Fruit fly (Drosophila melanogaster) whole organism, embryonic: ENCODE measurements around the gene CG13833.

Experiments used
- Awh ChIP-seq: fragments of 200-800 bp; sonication (Bioruptor generic); IDR thresholded peaks from 2 replicates; pipeline ENCODE4, ENCODE4 v1.3.6; 2022; ENCODE audit warnings: missing biosample characterization, missing genetic modification characterization
- Bgb ChIP-seq: fragments of 200-800 bp; sonication (Bioruptor generic); IDR thresholded peaks from 2 replicates; pipeline ENCODE4 v1.3.6; 2022; ENCODE audit warnings: missing biosample characterization, missing genetic modification characterization; ENCODE audit not compliant: partially characterized antibody
- CG10209 ChIP-seq: fragments of 200-800 bp; sonication (Bioruptor generic); optimal IDR thresholded peaks from 3 replicates; lab custom pipeline; 2017; ENCODE audit warnings: missing biosample characterization, mild to moderate bottlenecking, missing genetic modification characterization, missing genetic modification reagents
- CG10959 ChIP-seq: fragments of 200-800 bp; sonication (Bioruptor generic); IDR thresholded peaks from 2 replicates; pipeline ENCODE4 v1.3.6; 2022; ENCODE audit warnings: missing biosample characterization, missing genetic modification characterization
- CG11504 ChIP-seq: fragments of 200-800 bp; sonication (Bioruptor generic); optimal IDR thresholded peaks from 3 replicates; lab custom pipeline; 2019; ENCODE audit warnings: missing biosample characterization, mild to moderate bottlenecking, missing genetic modification characterization, moderate library complexity
- CG12299 ChIP-seq: fragments of 200-800 bp; sonication (Bioruptor generic); optimal IDR thresholded peaks from 2 replicates; lab custom pipeline; 2018; ENCODE audit warnings: missing biosample characterization, mild to moderate bottlenecking, missing genetic modification characterization
- CG12769 ChIP-seq: fragments of 200-800 bp; sonication (Bioruptor generic); optimal IDR thresholded peaks from 2 replicates; lab custom pipeline; 2019; ENCODE audit warnings: missing biosample characterization, mild to moderate bottlenecking, missing genetic modification characterization, moderate library complexity
- CG13287 ChIP-seq: fragments of 200-800 bp; sonication (Bioruptor generic); IDR thresholded peaks from 2 replicates; pipeline ENCODE4 v1.3.6; 2022; ENCODE audit warnings: missing biosample characterization, missing genetic modification characterization; ENCODE audit not compliant: partially characterized antibody
- CG14667 ChIP-seq: fragments of 200-800 bp; sonication (Bioruptor generic); IDR thresholded peaks from 2 replicates; pipeline ENCODE4 v1.3.6; 2022; ENCODE audit warnings: missing biosample characterization, missing genetic modification characterization
- CG14860 ChIP-seq: fragments of 200-800 bp; sonication (Bioruptor generic); IDR thresholded peaks from 3 replicates; pipeline ENCODE4 v1.3.6; 2022; ENCODE audit warnings: missing biosample characterization, missing genetic modification characterization; ENCODE audit not compliant: partially characterized antibody
- CG18011 ChIP-seq: fragments of 200-800 bp; sonication (Bioruptor generic); optimal IDR thresholded peaks from 2 replicates; lab custom pipeline; 2017; ENCODE audit warnings: missing biosample characterization, missing genetic modification characterization, mild to moderate bottlenecking, moderate library complexity, missing genotype
- CG2116 ChIP-seq: fragments of 200-800 bp; sonication (Bioruptor generic); optimal IDR thresholded peaks from 3 replicates; lab custom pipeline; 2018; ENCODE audit warnings: missing biosample characterization, mild to moderate bottlenecking, missing genetic modification characterization
- CG2120 ChIP-seq: fragments of 200-800 bp; sonication (Bioruptor generic); optimal IDR thresholded peaks from 3 replicates; lab custom pipeline; 2016; ENCODE audit warnings: missing biosample characterization, missing genetic modification characterization
- CG2199 ChIP-seq: fragments of 200-800 bp; sonication (Bioruptor generic); IDR thresholded peaks from 3 replicates; pipeline ENCODE4 v1.3.6; 2022; ENCODE audit warnings: missing biosample characterization, missing genetic modification characterization
- CG31441 ChIP-seq: fragments of 200-800 bp; sonication (Bioruptor generic); IDR thresholded peaks from 2 replicates; pipeline ENCODE4 v1.3.6; 2022; ENCODE audit warnings: missing biosample characterization, missing genetic modification characterization
- CG3407 ChIP-seq: fragments of 200-800 bp; sonication (Bioruptor generic); optimal IDR thresholded peaks from 2 replicates; lab custom pipeline; 2018; ENCODE audit warnings: missing biosample characterization, mild to moderate bottlenecking, missing genetic modification characterization
- CG34376 ChIP-seq: fragments of 200-800 bp; sonication (Bioruptor generic); optimal IDR thresholded peaks from 2 replicates; lab custom pipeline; 2018; ENCODE audit warnings: missing biosample characterization, mild to moderate bottlenecking, missing genetic modification characterization
- CG4707 ChIP-seq: fragments of 200-800 bp; sonication (Bioruptor generic); optimal IDR thresholded peaks from 2 replicates; lab custom pipeline; 2018; ENCODE audit warnings: missing biosample characterization, mild to moderate bottlenecking, missing genetic modification characterization, moderate library complexity
- CG6791 ChIP-seq: fragments of 200-800 bp; sonication (Bioruptor generic); IDR thresholded peaks from 3 replicates; pipeline ENCODE4 v1.3.6; 2022; ENCODE audit warnings: missing biosample characterization, missing genetic modification characterization; ENCODE audit not compliant: partially characterized antibody
- CG8388 ChIP-seq: fragments of 200-800 bp; sonication (Bioruptor generic); optimal IDR thresholded peaks from 2 replicates; lab custom pipeline; 2019; ENCODE audit warnings: missing biosample characterization, mild to moderate bottlenecking, missing genetic modification characterization, moderate library complexity
- CoRest ChIP-seq: fragments of 200-800 bp; sonication (Bioruptor generic); optimal IDR thresholded peaks from 3 replicates; lab custom pipeline; 2018; ENCODE audit warnings: missing biosample characterization, mild to moderate bottlenecking, missing genetic modification characterization, moderate library complexity
- H15 ChIP-seq: fragments of 200-800 bp; sonication (Bioruptor generic); IDR thresholded peaks from 3 replicates; pipeline ENCODE4 v1.3.6; 2022; ENCODE audit warnings: missing biosample characterization, missing genetic modification characterization
- H2.0 ChIP-seq: fragments of 200-800 bp; sonication (Bioruptor generic); IDR thresholded peaks from 2 replicates; pipeline ENCODE4 v1.3.6; 2022; ENCODE audit warnings: missing biosample characterization, missing genetic modification characterization
- HHEX ChIP-seq: fragments of 200-800 bp; sonication (Bioruptor generic); optimal IDR thresholded peaks from 3 replicates; lab custom pipeline; 2017; ENCODE audit warnings: missing biosample characterization, mild to moderate bottlenecking, missing genetic modification characterization, missing genetic modification reagents
- HLH54F ChIP-seq: fragments of 200-800 bp; sonication (Bioruptor generic); optimal IDR thresholded peaks from 3 replicates; lab custom pipeline; 2016; ENCODE audit warnings: missing biosample characterization, missing genetic modification characterization
- Hsf ChIP-seq: fragments of 200-800 bp; sonication (Bioruptor generic); optimal IDR thresholded peaks from 3 replicates; lab custom pipeline; 2016; ENCODE audit warnings: missing biosample characterization, missing genetic modification characterization
- Jarid2 ChIP-seq: fragments of 200-800 bp; sonication (Bioruptor generic); optimal IDR thresholded peaks from 3 replicates; lab custom pipeline; 2017; ENCODE audit warnings: mild to moderate bottlenecking, missing biosample characterization, missing genetic modification reagents, missing genetic modification characterization
- Nf-YB ChIP-seq: fragments of 200-800 bp; sonication (Bioruptor generic); optimal IDR thresholded peaks from 3 replicates; lab custom pipeline; 2019; ENCODE audit warnings: missing biosample characterization, mild to moderate bottlenecking, missing genetic modification characterization, moderate library complexity
- TFAM ChIP-seq: fragments of 200-800 bp; sonication (Bioruptor generic); optimal IDR thresholded peaks from 2 replicates; lab custom pipeline; 2017; ENCODE audit warnings: missing biosample characterization, missing genetic modification characterization, inconsistent platforms
- abd-A ChIP-seq: fragments of 200-800 bp; sonication (Bioruptor generic); optimal IDR thresholded peaks from 3 replicates; lab custom pipeline; 2019; ENCODE audit warnings: missing biosample characterization, mild to moderate bottlenecking, missing genetic modification characterization, moderate library complexity
- bbx ChIP-seq: fragments of 200-800 bp; sonication (Bioruptor generic); IDR thresholded peaks from 2 replicates; pipeline ENCODE4 v1.3.6; 2022; ENCODE audit warnings: missing biosample characterization, missing genetic modification characterization; ENCODE audit not compliant: partially characterized antibody
- btn ChIP-seq: fragments of 200-800 bp; sonication (Bioruptor generic); optimal IDR thresholded peaks from 2 replicates; lab custom pipeline; 2016; ENCODE audit warnings: missing biosample characterization, missing genetic modification characterization
- chinmo ChIP-seq: fragments of 200-800 bp; sonication (Bioruptor generic); IDR thresholded peaks from 4 replicates; pipeline ENCODE4 v1.3.6; 2022; ENCODE audit warnings: missing biosample characterization, missing genetic modification characterization; ENCODE audit not compliant: partially characterized antibody
- disco-r ChIP-seq: fragments of 200-800 bp; sonication (Bioruptor generic); optimal IDR thresholded peaks from 2 replicates; lab custom pipeline; 2016; ENCODE audit warnings: missing biosample characterization, missing genetic modification characterization
- fd96Cb ChIP-seq: fragments of 200-800 bp; sonication (Bioruptor generic); optimal IDR thresholded peaks from 2 replicates; lab custom pipeline; 2018; ENCODE audit warnings: missing biosample characterization, mild to moderate bottlenecking, missing genetic modification characterization, moderate library complexity
- fu2 ChIP-seq: fragments of 200-800 bp; sonication (Bioruptor generic); optimal IDR thresholded peaks from 2 replicates; lab custom pipeline; 2016; ENCODE audit warnings: missing biosample characterization, missing genetic modification characterization
- grn ChIP-seq: fragments of 200-800 bp; sonication (Bioruptor generic); optimal IDR thresholded peaks from 3 replicates; lab custom pipeline; 2017; ENCODE audit warnings: missing biosample characterization, missing genetic modification characterization
- kni ChIP-seq: fragments of 200-800 bp; sonication (Bioruptor generic); optimal IDR thresholded peaks from 3 replicates; lab custom pipeline; 2017; ENCODE audit warnings: mild to moderate bottlenecking, missing biosample characterization, missing genetic modification reagents, missing genetic modification characterization
- mam ChIP-seq: fragments of 200-800 bp; sonication (Bioruptor generic); optimal IDR thresholded peaks from 3 replicates; lab custom pipeline; 2016; ENCODE audit warnings: missing biosample characterization, missing genetic modification characterization
- pros ChIP-seq: fragments of 200-800 bp; sonication (Bioruptor generic); optimal IDR thresholded peaks from 3 replicates; lab custom pipeline; 2019; ENCODE audit warnings: missing biosample characterization, mild to moderate bottlenecking, missing genetic modification characterization, moderate library complexity
- sens-2 ChIP-seq: fragments of 200-800 bp; sonication (Bioruptor generic); IDR thresholded peaks from 2 replicates; pipeline ENCODE4 v1.3.6; 2022; ENCODE audit warnings: missing biosample characterization, missing genetic modification characterization
- sim ChIP-seq: fragments of 200-800 bp; sonication (Bioruptor generic); IDR thresholded peaks from 2 replicates; pipeline ENCODE4 v1.3.6; 2022; ENCODE audit warnings: missing biosample characterization, missing genetic modification characterization
- sisA ChIP-seq: fragments of 200-800 bp; sonication (Bioruptor generic); IDR thresholded peaks from 2 replicates; pipeline ENCODE4 v1.3.6; 2022; ENCODE audit warnings: missing biosample characterization, missing genetic modification characterization
- slbo ChIP-seq: fragments of 200-800 bp; sonication (Bioruptor generic); IDR thresholded peaks from 2 replicates; pipeline ENCODE4 v1.3.6; 2022; ENCODE audit warnings: missing biosample characterization, missing genetic modification characterization
- sqz ChIP-seq: fragments of 200-800 bp; sonication (Bioruptor generic); optimal IDR thresholded peaks from 3 replicates; lab custom pipeline; 2018; ENCODE audit warnings: missing biosample characterization, mild to moderate bottlenecking, missing genetic modification characterization
- sug ChIP-seq: fragments of 200-800 bp; optimal IDR thresholded peaks from 2 replicates; lab custom pipeline; 2019; ENCODE audit warnings: missing biosample characterization, mild to moderate bottlenecking, missing genetic modification characterization, moderate library complexity
- tap ChIP-seq: fragments of 200-800 bp; optimal IDR thresholded peaks from 3 replicates; lab custom pipeline; 2019; ENCODE audit warnings: missing biosample characterization, mild to moderate bottlenecking, missing genetic modification characterization, moderate library complexity
- tna ChIP-seq: fragments of 200-800 bp; sonication (Bioruptor generic); IDR thresholded peaks from 2 replicates; pipeline ENCODE4 v1.3.6; 2022; ENCODE audit warnings: missing biosample characterization, missing genetic modification characterization; ENCODE audit not compliant: partially characterized antibody
- vvl ChIP-seq: fragments of 200-800 bp; sonication (Bioruptor generic); IDR thresholded peaks from 2 replicates; pipeline ENCODE4 v1.3.6; 2022; ENCODE audit warnings: missing biosample characterization, missing genetic modification characterization
- z ChIP-seq: fragments of 200-800 bp; sonication (Bioruptor generic); IDR thresholded peaks from 3 replicates; pipeline ENCODE4 v1.3.6; 2022; ENCODE audit warnings: missing biosample characterization, missing genetic modification characterization

The CG13833 gene

DNA sequence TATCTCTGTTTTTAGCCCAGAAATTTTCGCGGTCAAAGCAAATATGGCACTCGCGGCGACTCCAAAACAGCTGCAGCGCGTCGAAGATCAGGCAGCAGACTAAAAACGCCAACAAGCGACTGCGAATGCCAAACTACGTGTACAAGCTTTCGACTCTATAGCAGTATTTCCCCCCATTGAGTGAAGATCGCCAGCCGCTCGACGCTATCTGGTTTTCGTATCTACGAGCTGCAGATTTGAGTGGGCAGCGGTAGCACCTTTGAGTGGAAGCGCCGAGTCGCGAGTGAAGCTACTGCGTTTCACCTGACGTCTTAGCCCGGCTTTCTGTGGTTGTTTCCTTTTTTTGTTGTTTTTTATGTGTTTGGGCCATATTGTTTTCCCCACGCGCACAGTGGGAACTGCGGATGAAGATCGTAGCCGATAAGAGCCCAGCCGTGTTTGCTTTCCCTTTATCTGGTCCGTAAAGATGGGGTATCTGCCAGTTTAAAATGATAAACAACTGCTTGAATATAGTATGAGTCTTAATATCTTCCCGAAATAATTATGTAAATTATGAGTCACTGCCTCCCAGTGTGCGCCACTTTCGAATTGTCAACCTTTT is 12.8 kb upstream of the CG13833 start, which contains the start of gene CG17121:
Gene CG17121, minus strand, starts transcription at position 126 of the 601 bp plus-strand sequence.
- TF ChIP-seq Awh (GFP tag; lab: Robert Waterston, UW) (no peak), kni (GFP tag; lab: Kevin White, UChicago) (peak; percentile 66), pros (GFP tag; lab: Kevin White, UChicago) (peak; percentile 94), CoRest (tag; lab: Kevin White, UChicago) (no peak), CG2199 (GFP tag; lab: Robert Waterston, UW) (0 out of 3 replicates have a peak, but pooled peaks have one; percentile 9), CG11504 (no peak), CG12769 (peak; percentile 63), btn (no peak), sens-2 (no peak), fu2 (no peak), CG10959 (GFP tag; lab: Robert Waterston, UW) (no peak), chinmo (GFP tag; lab: Robert Waterston, UW) (peak; percentile 77; the same call in 1 of the 4 replicates), Nf-YB (GFP tag; lab: Kevin White, UChicago) (no peak), Jarid2 (GFP tag; lab: Kevin White, UChicago) (peak; percentile 20), CG2116 (GFP tag; lab: Kevin White, UChicago) (no peak), CG4707 (peak; percentile 64), abd-A (tag; lab: Kevin White, UChicago) (peak; percentile 80), sug (no peak), grn (GFP tag; lab: Kevin White, UChicago) (peak; percentile 94), z (GFP tag; lab: Robert Waterston, UW) (peak; percentile 97), H15 (GFP tag; lab: Robert Waterston, UW) (no peak), CG13287 (GFP tag; lab: Robert Waterston, UW) (peak; percentile 24; the same call in 1 of the 2 replicates), bbx (GFP tag; lab: Robert Waterston, UW) (0 out of 2 replicates have a peak, but pooled peaks have one; percentile 30), CG14860 (GFP tag; lab: Robert Waterston, UW) (no peak), sisA (GFP tag; lab: Robert Waterston, UW) (no peak), CG6791 (GFP tag; lab: Robert Waterston, UW) (0 out of 3 replicates have a peak, but pooled peaks have one; percentile 38), TFAM (GFP tag; lab: Kevin White, UChicago) (no peak), CG14667 (no peak), Bgb (peak; percentile 18; the same call in 1 of the 2 replicates), sqz (GFP tag; lab: Kevin White, UChicago) (peak; percentile 49)
- TF ChIP-seq, all 482 proteins: peak for 15

DNA sequence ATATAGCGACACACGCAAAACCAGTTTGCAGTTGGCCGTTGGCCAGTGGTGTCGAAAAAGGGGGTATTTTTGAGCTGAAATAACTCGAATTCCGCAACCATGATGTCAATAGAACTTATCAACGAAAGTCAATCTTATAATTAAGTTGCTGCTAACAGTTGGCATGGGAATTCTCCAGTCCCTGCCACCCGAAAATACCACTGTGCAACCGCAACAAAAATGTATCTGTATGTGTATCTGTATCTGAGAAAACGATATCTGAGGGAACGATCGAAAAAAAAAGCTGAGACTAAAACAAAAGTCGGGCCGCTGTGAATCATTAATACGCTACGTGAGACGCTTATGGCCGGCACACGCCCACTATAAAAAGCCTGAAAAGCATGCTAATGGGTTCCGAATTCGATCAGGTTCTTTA is 11.2 kb upstream of the CG13833 start:
- TF ChIP-seq CG10209 (GFP tag; lab: Kevin White, UChicago) (peak; percentile 17), H2.0 (peak; percentile 38; the same call in 1 of the 2 replicates), tap (tag; lab: Kevin White, UChicago) (no peak), tna (GFP tag; lab: Robert Waterston, UW) (no peak), slbo (GFP tag; lab: Robert Waterston, UW) (peak; percentile 82), CG34376 (GFP tag; lab: Kevin White, UChicago) (no peak), mam (GFP tag; lab: Kevin White, UChicago) (peak; percentile 55), disco-r (no peak), HHEX (GFP tag; lab: Kevin White, UChicago) (peak; percentile 11), fd96Cb (tag; lab: Kevin White, UChicago) (no peak), CG8388 (GFP tag; lab: Kevin White, UChicago) (no peak), vvl (GFP tag; lab: Robert Waterston, UW) (peak; percentile 51; the same call in 1 of the 2 replicates), HLH54F (peak; percentile 67), Hsf (GFP tag; lab: Kevin White, UChicago) (peak; percentile 47), CG31441 (GFP tag; lab: Robert Waterston, UW) (no peak), CG3407 (no peak), CG2120 (peak; percentile 83), CG12299 (tag; lab: Kevin White, UChicago) (no peak), CG18011 (GFP tag; lab: Kevin White, UChicago) (no peak), sim (GFP tag; lab: Robert Waterston, UW) (no peak)
